Worm (Caenorhabditis elegans) whole organism, young adult: ENCODE results near the gene acd-3.
A peak's percentile ranks its signal among the peaks of the same experiment; 100 is the strongest.

ENCODE experiments used
- B0035.1 ChIP-seq: sonication (generic microtip); optimal IDR thresholded peaks from 2 replicates; lab custom pipeline; 2016; ENCODE audit warnings: missing genetic modification characterization, mild to moderate bottlenecking, missing compliant biosample characterization, missing genotype, missing genetic modification reagents
- F22D6.2 ChIP-seq: sonication (generic microtip); optimal IDR thresholded peaks from 2 replicates; lab custom pipeline; 2016; ENCODE audit warnings: mild to moderate bottlenecking, missing genetic modification characterization, missing compliant biosample characterization
- F37B4.10 ChIP-seq: fragments of 200-800 bp; sonication (Bioruptor generic); IDR thresholded peaks from 2 replicates; pipeline ENCODE4 v1.3.6; 2022; ENCODE audit warnings: missing genetic modification characterization, missing compliant biosample characterization
- F52B5.7 ChIP-seq: sonication (generic microtip); optimal IDR thresholded peaks from 2 replicates; lab custom pipeline; 2016; ENCODE audit warnings: mild to moderate bottlenecking, missing genetic modification characterization, missing compliant biosample characterization
- Y95B8A.8 ChIP-seq: fragments of 200-800 bp; sonication (Bioruptor generic); IDR thresholded peaks from 2 replicates; pipeline ENCODE4 v1.3.6; 2022; ENCODE audit warnings: missing genetic modification reagents, missing genetic modification characterization, missing compliant biosample characterization
- aptf-2 ChIP-seq: fragments of 200-800 bp; sonication (Bioruptor generic); conservative IDR thresholded peaks from 2 replicates; pipeline ENCODE4 v1.3.6; 2022; ENCODE audit warnings: missing genetic modification reagents, missing genetic modification characterization, missing compliant biosample characterization
- aptf-3 ChIP-seq: fragments of 200-800 bp; sonication (Bioruptor generic); IDR thresholded peaks from 2 replicates; pipeline ENCODE4 v1.3.6; 2022; ENCODE audit warnings: missing genetic modification characterization, missing compliant biosample characterization
- atf-7 ChIP-seq: sonication (generic microtip); optimal IDR thresholded peaks from 2 replicates; lab custom pipeline; 2017; ENCODE audit warnings: mild to moderate bottlenecking, missing genetic modification characterization, missing compliant biosample characterization
- cebp-1 ChIP-seq, 2 experiments: fragments of 200-800 bp in 1 of 2; sonication (Bioruptor generic) in 1 of 2; sonication (generic microtip) in 1 of 2; IDR thresholded peaks in 1 of 2; optimal IDR thresholded peaks in 1 of 2; 2 replicates each; pipeline versions ENCODE4 v1.3.6 to Lab custom; 2017 to 2022; ENCODE audit warnings: missing compliant biosample characterization in 2 of 2, missing genetic modification characterization in 2 of 2, mild to moderate bottlenecking in 1 of 2, missing genetic modification reagents in 1 of 2, moderate library complexity in 1 of 2
- cebp-2 ChIP-seq: fragments of 200-800 bp; sonication (Bioruptor generic); IDR thresholded peaks from 2 replicates; pipeline ENCODE4 v1.3.6; 2022; ENCODE audit warnings: missing genetic modification characterization, missing compliant biosample characterization
- ceh-100 ChIP-seq: fragments of 200-800 bp; sonication (Bioruptor generic); IDR thresholded peaks from 2 replicates; pipeline ENCODE4 v1.3.6; 2022; ENCODE audit warnings: missing genetic modification reagents, missing genetic modification characterization, missing compliant biosample characterization
- ceh-91 ChIP-seq: fragments of 200-800 bp; sonication (Bioruptor generic); IDR thresholded peaks from 2 replicates; pipeline ENCODE4 v1.3.6; 2022; ENCODE audit warnings: missing genetic modification reagents, missing genetic modification characterization, missing compliant biosample characterization
- die-1 ChIP-seq: sonication (generic microtip); optimal IDR thresholded peaks from 2 replicates; lab custom pipeline; 2016; ENCODE audit warnings: missing genotype, mild to moderate bottlenecking, missing genetic modification characterization, missing compliant biosample characterization
- dox-1 ChIP-seq: fragments of 200-800 bp; sonication (Bioruptor generic); IDR thresholded peaks from 2 replicates; pipeline ENCODE4 v1.3.6; 2022; ENCODE audit warnings: missing genetic modification reagents, missing genetic modification characterization, missing compliant biosample characterization
- dpff-1 ChIP-seq: sonication (generic microtip); optimal IDR thresholded peaks from 2 replicates; lab custom pipeline; 2017; ENCODE audit warnings: mild to moderate bottlenecking, missing genetic modification characterization, missing compliant biosample characterization
- egrh-3 ChIP-seq: fragments of 200-800 bp; sonication (Bioruptor generic); IDR thresholded peaks from 2 replicates; pipeline ENCODE4 v1.3.6; 2022; ENCODE audit warnings: missing genetic modification reagents, missing genetic modification characterization, missing compliant biosample characterization
- hmg-1.2 ChIP-seq: fragments of 200-800 bp; sonication (Bioruptor generic); IDR thresholded peaks from 2 replicates; pipeline ENCODE4 v1.3.6; 2022; ENCODE audit warnings: missing genetic modification reagents, missing genetic modification characterization, missing compliant biosample characterization
- hrde-1 ChIP-seq: sonication (generic microtip); optimal IDR thresholded peaks from 2 replicates; lab custom pipeline; 2016; ENCODE audit warnings: missing genetic modification characterization, mild to moderate bottlenecking, missing compliant biosample characterization, moderate library complexity, missing genotype, missing genetic modification reagents, borderline replicate concordance
- hsf-1 ChIP-seq: fragments of 200-800 bp; sonication (Bioruptor generic); IDR thresholded peaks from 2 replicates; pipeline ENCODE4 v1.3.6; 2022; ENCODE audit warnings: missing genetic modification reagents, missing genetic modification characterization, missing compliant biosample characterization
- let-526 ChIP-seq: fragments of 200-800 bp; sonication (Bioruptor generic); IDR thresholded peaks from 2 replicates; pipeline ENCODE4 v1.3.6; 2022; ENCODE audit warnings: missing genetic modification reagents, missing genetic modification characterization, missing compliant biosample characterization
- let-607 ChIP-seq, 2 experiments: fragments of 200-800 bp in 1 of 2; sonication (Bioruptor generic) in 1 of 2; sonication (generic microtip) in 1 of 2; optimal IDR thresholded peaks; 2 replicates each; lab custom pipeline; 2016 to 2018; ENCODE audit warnings: mild to moderate bottlenecking in 2 of 2, missing compliant biosample characterization in 2 of 2, missing genetic modification characterization in 2 of 2, moderate library complexity in 2 of 2, missing genotype in 1 of 2
- lin-26 ChIP-seq: fragments of 200-800 bp; sonication (Bioruptor generic); IDR thresholded peaks from 2 replicates; pipeline ENCODE4 v1.3.6; 2022; ENCODE audit warnings: missing genetic modification reagents, missing genetic modification characterization, missing compliant biosample characterization
- lin-35 ChIP-seq, 3 experiments: fragments of 150-350 bp in 2 of 3; sonication (generic microtip) in 1 of 3; optimal IDR thresholded peaks; 2 replicates each; lab custom pipeline; 2014 to 2018; ENCODE audit warnings: missing biosample characterization in 3 of 3, missing genetic modification characterization in 3 of 3, missing genetic modification reagents in 3 of 3
- mcd-1 ChIP-seq: fragments of 200-800 bp; sonication (Bioruptor generic); IDR thresholded peaks from 2 replicates; pipeline ENCODE4 v1.3.6; 2022; ENCODE audit warnings: missing genetic modification reagents, missing genetic modification characterization, missing compliant biosample characterization
- mxl-1 ChIP-seq: sonication (generic microtip); optimal IDR thresholded peaks from 2 replicates; lab custom pipeline; 2016; ENCODE audit warnings: missing genetic modification characterization, missing compliant biosample characterization
- nhr-120 ChIP-seq: fragments of 200-800 bp; sonication (Bioruptor generic); IDR thresholded peaks from 2 replicates; pipeline ENCODE4 v1.3.6; 2022; ENCODE audit warnings: missing genetic modification characterization, missing compliant biosample characterization
- nhr-80 ChIP-seq: sonication (generic microtip); optimal IDR thresholded peaks from 2 replicates; lab custom pipeline; 2016; ENCODE audit warnings: missing genetic modification characterization, missing compliant biosample characterization
- pha-4 ChIP-seq: fragments of 150-350 bp; sonication (generic microtip); optimal IDR thresholded peaks from 2 replicates; lab custom pipeline; 2014; ENCODE audit warnings: missing biosample characterization, missing genetic modification reagents, missing genetic modification characterization
- rec-8 ChIP-seq, 2 experiments: sonication (generic microtip); optimal IDR thresholded peaks; 2 replicates each; lab custom pipeline; 2016; ENCODE audit warnings: mild to moderate bottlenecking in 2 of 2, missing genetic modification characterization in 2 of 2, missing genetic modification reagents in 2 of 2, missing genotype in 2 of 2, missing biosample characterization in 1 of 2, missing compliant biosample characterization in 1 of 2, moderate library complexity in 1 of 2
- repo-1 ChIP-seq: sonication (generic microtip); optimal IDR thresholded peaks from 2 replicates; lab custom pipeline; 2017; ENCODE audit warnings: mild to moderate bottlenecking, missing genetic modification characterization, missing compliant biosample characterization
- sea-2 ChIP-seq: fragments of 200-800 bp; sonication (Bioruptor generic); IDR thresholded peaks from 2 replicates; pipeline ENCODE4 v1.3.6; 2022; ENCODE audit warnings: missing genetic modification characterization, missing compliant biosample characterization
- snpc-1.1 ChIP-seq: sonication (generic microtip); optimal IDR thresholded peaks from 2 replicates; lab custom pipeline; 2017; ENCODE audit warnings: missing genetic modification characterization, mild to moderate bottlenecking, missing compliant biosample characterization, antibody characterized with exemption, moderate library complexity, missing genotype, missing genetic modification reagents; ENCODE audit not compliant: insufficient read depth
- tbp1 ChIP-seq: fragments of 200-800 bp; sonication (Bioruptor generic); optimal IDR thresholded peaks from 2 replicates; lab custom pipeline; 2018; ENCODE audit warnings: mild to moderate bottlenecking, missing genetic modification characterization, missing compliant biosample characterization
- zfh-2 ChIP-seq: fragments of 200-800 bp; sonication (Bioruptor generic); conservative IDR thresholded peaks from 2 replicates; pipeline ENCODE4 v1.3.6; 2022; ENCODE audit warnings: missing genetic modification reagents, missing genetic modification characterization, missing compliant biosample characterization
- ztf-22 ChIP-seq: fragments of 200-800 bp; sonication (Bioruptor generic); optimal IDR thresholded peaks from 2 replicates; lab custom pipeline; 2018; ENCODE audit warnings: mild to moderate bottlenecking, missing genetic modification characterization, moderate library complexity, missing compliant biosample characterization
- ztf-6 ChIP-seq: fragments of 200-800 bp; sonication (Bioruptor generic); IDR thresholded peaks from 2 replicates; pipeline ENCODE4 v1.3.6; 2022; ENCODE audit warnings: missing genetic modification reagents, missing genetic modification characterization, missing compliant biosample characterization

Gene acd-3

DNA sequence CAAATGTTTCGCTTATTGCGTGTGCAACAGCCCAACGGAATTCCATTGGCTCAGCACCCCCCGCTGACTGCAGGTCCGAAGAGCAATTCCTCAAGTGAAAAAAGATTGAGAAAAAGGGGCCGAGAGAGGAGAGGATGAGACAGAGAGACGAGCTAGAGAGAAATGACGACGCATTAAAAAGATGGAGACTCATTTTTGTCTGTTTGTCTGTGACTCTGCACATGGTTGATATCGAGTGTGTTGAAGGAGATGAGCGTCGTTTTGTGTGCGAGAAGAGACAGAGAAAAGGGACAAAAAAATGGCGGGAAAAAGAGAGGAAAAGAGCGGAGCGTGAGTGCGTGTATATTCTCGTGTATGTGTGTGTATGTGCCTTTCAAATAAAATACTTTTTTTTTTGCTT, 8.0 kb upstream of the acd-3 start (continued):
- TF ChIP-seq ztf-22 (GFP tag; lab: Kevin White, UChicago) (no peak), hrde-1 (no peak), snpc-1.1 (tag; lab: Kevin White, UChicago) (no peak), B0035.1 (no peak), aptf-2 (no peak), repo-1 (tag; lab: Kevin White, UChicago) (no peak), cebp-2 (GFP tag; lab: Robert Waterston, UW) (no peak), F37B4.10 (GFP tag; lab: Robert Waterston, UW) (no peak), lin-26 (GFP tag; lab: Robert Waterston, UW) (peak; percentile 64; the same call in 1 of the 2 replicates), ceh-100 (no peak), rec-8 (tag; optimal IDR thresholded peaks at IDR 0.05; lab: Kevin White, UChicago) (no peak), nhr-80 (tag; lab: Kevin White, UChicago) (peak; percentile 74), F52B5.7 (tag; lab: Kevin White, UChicago) (no peak), sea-2 (GFP tag; lab: Robert Waterston, UW) (no peak), hmg-1.2 (GFP tag; lab: Robert Waterston, UW) (peak; percentile 82), nhr-120 (GFP tag; lab: Robert Waterston, UW) (no peak), die-1 (tag; lab: Kevin White, UChicago) (peak; percentile 17), mxl-1 (tag; lab: Kevin White, UChicago) (no peak), let-607 (tag; optimal IDR thresholded peaks at IDR 0.05; lab: Kevin White, UChicago) (no peak), atf-7 (peak; percentile 58), F22D6.2 (tag; lab: Kevin White, UChicago) (no peak), ztf-6 (peak; percentile 28; the same call in 1 of the 2 replicates), dpff-1 (tag; lab: Kevin White, UChicago) (no peak), let-526 (GFP tag; lab: Robert Waterston, UW) (no peak), lin-35 (GFP tag; optimal IDR thresholded peaks at IDR 0.05; lab: Kevin White, UChicago) (peak in 1 of 3 experiments; percentile 85), mcd-1 (GFP tag; lab: Robert Waterston, UW) (peak; percentile 55), hsf-1 (GFP tag; lab: Robert Waterston, UW) (no peak), cebp-1 (GFP tag; IDR thresholded peaks at IDR 0.05; lab: Robert Waterston, UW) (no peak), cebp-1 (tag; optimal IDR thresholded peaks at IDR 0.05; lab: Kevin White, UChicago) (peak; percentile 81)

DNA sequence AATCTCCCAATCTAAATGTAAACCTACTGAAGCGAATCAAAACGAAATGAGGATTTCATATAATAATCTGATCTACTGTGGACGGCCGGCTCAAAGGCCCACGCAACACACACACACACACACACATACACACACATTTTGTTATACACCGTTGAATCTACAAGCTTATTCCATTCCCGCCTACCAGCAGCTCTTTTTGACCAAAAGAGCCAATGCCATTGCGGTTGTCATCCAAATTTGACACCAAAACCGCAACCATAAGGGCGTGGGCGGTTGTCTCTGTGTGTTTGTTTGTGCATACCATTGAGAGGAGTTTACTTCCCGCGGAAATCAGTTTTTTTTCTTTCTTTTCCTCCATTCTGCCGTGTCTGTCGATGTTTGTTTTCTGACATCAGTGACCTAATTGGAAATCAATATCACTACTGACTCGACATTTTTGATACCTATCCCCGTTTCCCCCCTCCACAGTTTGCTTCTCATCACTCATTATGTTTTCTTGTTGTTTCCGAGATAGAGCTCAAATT, 6.2 kb upstream of the acd-3 start:
- no peak for TF ChIP-seq hrde-1

DNA sequence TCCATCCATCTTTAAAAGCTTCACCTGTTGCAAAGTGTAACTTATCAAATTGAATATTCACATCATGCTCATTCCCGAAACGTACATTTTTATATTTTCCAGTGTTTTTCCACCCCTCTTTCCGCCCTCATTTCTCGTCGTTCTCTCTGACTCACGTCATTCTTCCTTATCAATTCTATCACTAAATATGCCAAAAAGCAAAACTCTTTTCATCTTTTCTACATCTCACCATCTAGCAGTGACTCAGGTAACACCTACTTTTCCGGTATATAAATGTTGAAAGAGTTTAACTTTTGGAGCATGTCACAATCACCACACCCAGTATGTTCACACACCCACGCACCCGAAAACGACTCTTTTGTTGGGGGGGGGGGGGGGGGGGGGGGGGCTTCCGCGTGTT, 4.6 kb upstream of the acd-3 start:
- 0 out of 2 replicates have a peak, but pooled peaks have one; percentile 14 for TF ChIP-seq dox-1
- TF ChIP-seq cebp-1 (GFP tag; IDR thresholded peaks at IDR 0.05; lab: Robert Waterston, UW) = no peak
- TF ChIP-seq cebp-1 (tag; optimal IDR thresholded peaks at IDR 0.05; lab: Kevin White, UChicago) = peak; percentile 42
- no peak for TF ChIP-seq hmg-1.2 (GFP tag; lab: Robert Waterston, UW)
- TF ChIP-seq nhr-80 (tag; lab: Kevin White, UChicago) = peak; percentile 44
- no peak for TF ChIP-seq ceh-91 (GFP tag; lab: Robert Waterston, UW)
- peak; percentile 67 for TF ChIP-seq zfh-2 (GFP tag; lab: Robert Waterston, UW)
- TF ChIP-seq egrh-3 = peak; percentile 38; the same call in 1 of the 2 replicates
- TF ChIP-seq, all 124 proteins: peak for 5

DNA sequence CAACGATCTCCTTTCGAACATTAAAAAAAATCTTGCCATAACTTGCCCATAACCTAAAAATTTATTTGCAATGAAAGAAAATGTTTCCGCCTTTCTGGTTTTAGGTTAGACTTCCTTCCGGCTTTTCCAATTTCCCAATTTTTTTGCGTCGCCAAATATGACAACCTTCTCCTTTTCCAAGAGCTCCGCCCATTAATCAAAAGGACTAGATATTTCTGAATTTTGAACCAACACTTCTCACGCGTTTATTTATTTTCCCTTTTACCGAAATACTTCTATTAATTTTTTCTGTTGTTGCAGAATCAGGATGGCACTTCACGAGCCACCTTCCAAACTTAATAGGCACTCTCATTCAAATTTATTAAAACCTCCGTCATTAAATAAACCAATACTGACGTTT, 3.4 kb upstream of the acd-3 start, which contains the start of gene egrh-1:
Gene egrh-1, plus strand, starts transcription at position 301 of the 400 bp plus-strand sequence.
- no peak for TF ChIP-seq aptf-3 (GFP tag; lab: Robert Waterston, UW)
- no peak for TF ChIP-seq tbp1
- TF ChIP-seq Y95B8A.8 (GFP tag; lab: Robert Waterston, UW) = no peak
- no peak for TF ChIP-seq pha-4 (tag; lab: Kevin White, UChicago)
